Fruit fly (Drosophila melanogaster) whole organism, wandering third instar larva: Measurements from ENCODE around the gene CG17122.

Source experiments
- CG9705 ChIP-seq: fragments of 200-800 bp; sonication (Bioruptor generic); optimal IDR thresholded peaks from 2 replicates; lab custom pipeline; 2018; ENCODE audit warnings: missing biosample characterization, mild to moderate bottlenecking, missing genetic modification characterization
- br ChIP-seq: fragments of 200-800 bp; sonication (Bioruptor generic); optimal IDR thresholded peaks from 2 replicates; lab custom pipeline; 2016; ENCODE audit warnings: missing biosample characterization, missing genetic modification characterization
- dmrt93B ChIP-seq: fragments of 200-800 bp; sonication (Bioruptor generic); optimal IDR thresholded peaks from 2 replicates; lab custom pipeline; 2018; ENCODE audit warnings: missing biosample characterization, mild to moderate bottlenecking, missing genetic modification characterization
- ey ChIP-seq: fragments of 200-800 bp; sonication (Bioruptor generic); optimal IDR thresholded peaks from 2 replicates; lab custom pipeline; 2016; ENCODE audit warnings: missing biosample characterization, missing genetic modification characterization

dm6 chr3L:20226153-20226552 is 49.0 kb downstream of the CG17122 start:
- no peak for TF ChIP-seq CG9705 (GFP tag; lab: Kevin White, UChicago)
- no peak for TF ChIP-seq br
- TF ChIP-seq ey (GFP tag; lab: Kevin White, UChicago), result no peak
- TF ChIP-seq dmrt93B (GFP tag; lab: Kevin White, UChicago), result no peak
